Worm (Caenorhabditis elegans): ENCODE results near the gene nas-16.

ce11 chrV:11383032-11383431 lies 9.1 kb upstream of the nas-16 start, which contains the start of gene F55C10.5:
- no peak for TF ChIP-seq nhr-28 (tag; optimal IDR thresholded peaks at IDR 0.05)
- TF ChIP-seq mab-5 (tag; optimal IDR thresholded peaks at IDR 0.05): no peak
- TF ChIP-seq M03D4.4 (tag; optimal IDR thresholded peaks at IDR 0.05): no peak
- no peak for TF ChIP-seq unc-62 (GFP tag; optimal IDR thresholded peaks at IDR 0.05)
- no peak for TF ChIP-seq blmp-1 (tag; optimal IDR thresholded peaks at IDR 0.05)
- no peak for TF ChIP-seq nhr-12 (tag; optimal IDR thresholded peaks at IDR 0.05)
- TF ChIP-seq ces-1 (GFP tag; optimal IDR thresholded peaks at IDR 0.05): no peak
- no peak for TF ChIP-seq lin-13 (tag; optimal IDR thresholded peaks at IDR 0.05)
- no peak for TF ChIP-seq lsy-2 (tag; optimal IDR thresholded peaks at IDR 0.05)
- no peak for TF ChIP-seq unc-39 (tag; optimal IDR thresholded peaks at IDR 0.05)
- no peak for TF ChIP-seq unc-120 (tag; optimal IDR thresholded peaks at IDR 0.05; ENCODE audit: poor library complexity, severe bottlenecking)
- TF ChIP-seq ceh-39 (tag; optimal IDR thresholded peaks at IDR 0.05): no peak
